Worm (Caenorhabditis elegans) whole organism, young adult: ENCODE results near the gene Y39B6A.7.

Experiments
- B0035.1 ChIP-seq: sonication (generic microtip); optimal IDR thresholded peaks from 2 replicates; lab custom pipeline; 2016; ENCODE audit warnings: missing genetic modification characterization, mild to moderate bottlenecking, missing compliant biosample characterization, missing genotype, missing genetic modification reagents
- F57A8.1 ChIP-seq: fragments of 200-800 bp; sonication (Bioruptor generic); optimal IDR thresholded peaks from 2 replicates; lab custom pipeline; 2018; ENCODE audit warnings: mild to moderate bottlenecking, missing genetic modification characterization, moderate library complexity, missing compliant biosample characterization
- Y67H2A.10 ChIP-seq: fragments of 200-800 bp; sonication (Bioruptor generic); conservative IDR thresholded peaks from 2 replicates; pipeline ENCODE4 v1.3.6; 2022; ENCODE audit warnings: missing genetic modification reagents, missing genetic modification characterization, missing compliant biosample characterization
- ama-1 ChIP-seq, 3 experiments: fragments of 150-350 bp in 1 of 3; sonication (generic microtip) in 2 of 3; optimal IDR thresholded peaks; 2 replicates each; lab custom pipeline; 2014 to 2018; ENCODE audit warnings: missing biosample characterization in 2 of 3, missing genetic modification characterization in 2 of 3, missing genetic modification reagents in 2 of 3
- ceh-100 ChIP-seq: fragments of 200-800 bp; sonication (Bioruptor generic); IDR thresholded peaks from 2 replicates; pipeline ENCODE4 v1.3.6; 2022; ENCODE audit warnings: missing genetic modification reagents, missing genetic modification characterization, missing compliant biosample characterization
- him-1 ChIP-seq: sonication (generic microtip); optimal IDR thresholded peaks from 2 replicates; lab custom pipeline; 2016; ENCODE audit warnings: missing genotype, missing genetic modification reagents, missing genetic modification characterization, missing compliant biosample characterization
- lag-1 ChIP-seq: fragments of 200-800 bp; sonication (Bioruptor generic); IDR thresholded peaks from 2 replicates; pipeline ENCODE4 v1.3.6; 2022; ENCODE audit warnings: missing genetic modification reagents, missing genetic modification characterization, missing compliant biosample characterization
- madf-3 ChIP-seq: fragments of 200-800 bp; sonication (Bioruptor generic); IDR thresholded peaks from 2 replicates; pipeline ENCODE4 v1.3.6; 2022; ENCODE audit warnings: missing genetic modification reagents, missing genetic modification characterization, missing compliant biosample characterization
- mes-4 ChIP-seq: sonication (generic microtip); optimal IDR thresholded peaks from 2 replicates; lab custom pipeline; 2016; ENCODE audit warnings: missing genotype, missing genetic modification characterization, missing compliant biosample characterization
- nfya-2 ChIP-seq: fragments of 200-800 bp; sonication (Bioruptor generic); IDR thresholded peaks from 2 replicates; pipeline ENCODE4 v1.3.6; 2022; ENCODE audit warnings: missing genetic modification reagents, missing genetic modification characterization, missing compliant biosample characterization
- snpc-4 ChIP-seq, 5 experiments: fragments of 150-350 bp in 1 of 5; sonication (generic microtip) in 4 of 5; optimal IDR thresholded peaks; 2 replicates each; lab custom pipeline; 2014 to 2018; ENCODE audit warnings: missing genetic modification characterization in 5 of 5, missing biosample characterization in 3 of 5, antibody characterized with exemption in 2 of 5, mild to moderate bottlenecking in 2 of 5, missing compliant biosample characterization in 2 of 5, missing genotype in 2 of 5, moderate library complexity in 2 of 5, missing genetic modification reagents in 1 of 5

ce11 chrV:19174626-19175025, 25.7 kb upstream of the Y39B6A.7 start, which contains the start of gene hot-2:
- TF ChIP-seq ceh-100 (GFP tag; lab: Robert Waterston, UW): no peak
- no peak for TF ChIP-seq B0035.1 (tag; lab: Kevin White, UChicago)
- no peak for TF ChIP-seq ama-1 (optimal IDR thresholded peaks at IDR 0.05; lab: Kevin White, UChicago)
- TF ChIP-seq ama-1 (GFP tag; optimal IDR thresholded peaks at IDR 0.05; lab: Kevin White, UChicago): no peak
- no peak for TF ChIP-seq F57A8.1 (GFP tag; lab: Kevin White, UChicago)
- TF ChIP-seq lag-1 (GFP tag; lab: Robert Waterston, UW): no peak
- no peak for TF ChIP-seq mes-4 (tag; lab: Kevin White, UChicago)
- TF ChIP-seq madf-3 (GFP tag; lab: Robert Waterston, UW): no peak
- TF ChIP-seq Y67H2A.10 (GFP tag; lab: Robert Waterston, UW): no peak
- no peak for TF ChIP-seq him-1 (tag; lab: Kevin White, UChicago)
- no peak for TF ChIP-seq nfya-2 (GFP tag; lab: Robert Waterston, UW)
- no peak for TF ChIP-seq snpc-4 (GFP tag; optimal IDR thresholded peaks at IDR 0.05; lab: Kevin White, UChicago)
- TF ChIP-seq snpc-4 (tag; optimal IDR thresholded peaks at IDR 0.05; lab: Kevin White, UChicago): no peak
